Worm (Caenorhabditis elegans) whole organism, mixed stage, embryonic: ENCODE results near the gene bcmo-1.

ENCODE experiments used
- bed-3 ChIP-seq: fragments of 200-800 bp; sonication (Bioruptor generic); optimal IDR thresholded peaks from 3 replicates; lab custom pipeline; 2018; ENCODE audit warnings: mild to moderate bottlenecking, missing genetic modification characterization, moderate library complexity, missing compliant biosample characterization
- blmp-1 ChIP-seq: fragments of 150-350 bp; optimal IDR thresholded peaks from 2 replicates; lab custom pipeline; 2014; ENCODE audit warnings: missing biosample characterization, missing genetic modification characterization
- ceh-39 ChIP-seq: fragments of 150-350 bp; optimal IDR thresholded peaks from 2 replicates; lab custom pipeline; 2014; ENCODE audit warnings: missing biosample characterization, missing genetic modification characterization
- ceh-83 ChIP-seq: fragments of 200-800 bp; sonication (Bioruptor generic); optimal IDR thresholded peaks from 2 replicates; lab custom pipeline; 2018; ENCODE audit warnings: mild to moderate bottlenecking, missing genetic modification characterization, missing compliant biosample characterization
- ces-1 ChIP-seq: fragments of 150-350 bp; optimal IDR thresholded peaks from 2 replicates; lab custom pipeline; 2014; ENCODE audit warnings: missing biosample characterization, missing genetic modification reagents, missing genetic modification characterization
- cnd-1 ChIP-seq: fragments of 200-800 bp; sonication (Bioruptor generic); optimal IDR thresholded peaks from 2 replicates; lab custom pipeline; 2018; ENCODE audit warnings: mild to moderate bottlenecking, missing genetic modification characterization, missing compliant biosample characterization
- elt-1 ChIP-seq: sonication (generic microtip); optimal IDR thresholded peaks from 2 replicates; lab custom pipeline; 2017; ENCODE audit warnings: missing genetic modification characterization, mild to moderate bottlenecking, missing compliant biosample characterization, antibody characterized with exemption, moderate library complexity, borderline replicate concordance; ENCODE audit not compliant: insufficient read depth
- elt-3 ChIP-seq: fragments of 150-350 bp; optimal IDR thresholded peaks from 2 replicates; lab custom pipeline; 2014; ENCODE audit warnings: missing biosample characterization, missing genetic modification characterization
- ham-2 ChIP-seq: fragments of 200-800 bp; sonication (Bioruptor generic); optimal IDR thresholded peaks from 2 replicates; lab custom pipeline; 2018; ENCODE audit warnings: mild to moderate bottlenecking, missing genetic modification characterization, missing compliant biosample characterization
- hlh-1 ChIP-seq: fragments of 150-350 bp; optimal IDR thresholded peaks from 2 replicates; lab custom pipeline; 2014; ENCODE audit warnings: missing biosample characterization, missing genetic modification reagents, missing genetic modification characterization
- lin-13 ChIP-seq: fragments of 150-350 bp; optimal IDR thresholded peaks from 2 replicates; lab custom pipeline; 2014; ENCODE audit warnings: missing biosample characterization, missing genetic modification characterization
- lin-32 ChIP-seq: fragments of 200-800 bp; sonication (Bioruptor generic); optimal IDR thresholded peaks from 2 replicates; lab custom pipeline; 2018; ENCODE audit warnings: mild to moderate bottlenecking, missing genetic modification characterization, missing compliant biosample characterization
- lsy-2 ChIP-seq: fragments of 150-350 bp; optimal IDR thresholded peaks from 2 replicates; lab custom pipeline; 2014; ENCODE audit warnings: missing biosample characterization, missing genetic modification characterization
- mep-1 ChIP-seq: fragments of 150-350 bp; optimal IDR thresholded peaks from 2 replicates; lab custom pipeline; 2017; ENCODE audit warnings: missing biosample characterization, missing genetic modification reagents, missing genetic modification characterization, inconsistent platforms
- nhr-12 ChIP-seq: fragments of 150-350 bp; optimal IDR thresholded peaks from 2 replicates; lab custom pipeline; 2014; ENCODE audit warnings: missing biosample characterization, missing genetic modification characterization
- nhr-2 ChIP-seq: fragments of 150-350 bp; optimal IDR thresholded peaks from 2 replicates; lab custom pipeline; 2014; ENCODE audit warnings: missing biosample characterization, missing genetic modification characterization
- nhr-237 ChIP-seq: fragments of 150-350 bp; optimal IDR thresholded peaks from 2 replicates; lab custom pipeline; 2014; ENCODE audit warnings: missing biosample characterization, missing genetic modification characterization
- nhr-28 ChIP-seq: fragments of 150-350 bp; optimal IDR thresholded peaks from 2 replicates; lab custom pipeline; 2014; ENCODE audit warnings: missing biosample characterization, missing genetic modification characterization
- pha-4 ChIP-seq: fragments of 150-350 bp; optimal IDR thresholded peaks from 2 replicates; lab custom pipeline; 2018; ENCODE audit warnings: missing biosample characterization, missing genetic modification reagents, missing genetic modification characterization
- sem-2 ChIP-seq: fragments of 200-800 bp; sonication (Bioruptor generic); optimal IDR thresholded peaks from 2 replicates; lab custom pipeline; 2018; ENCODE audit warnings: mild to moderate bottlenecking, missing genetic modification characterization, missing compliant biosample characterization
- snpc-4 ChIP-seq: fragments of 150-350 bp; optimal IDR thresholded peaks from 2 replicates; lab custom pipeline; 2014; ENCODE audit warnings: missing biosample characterization, missing genetic modification characterization
- sptf-1 ChIP-seq: sonication (generic microtip); optimal IDR thresholded peaks from 2 replicates; lab custom pipeline; 2017; ENCODE audit warnings: mild to moderate bottlenecking, missing genetic modification characterization, moderate library complexity, missing compliant biosample characterization
- unc-120 ChIP-seq: sonication (generic microtip); optimal IDR thresholded peaks from 2 replicates; lab custom pipeline; 2017; ENCODE audit warnings: missing genetic modification characterization, missing compliant biosample characterization; ENCODE audit not compliant: poor library complexity, severe bottlenecking
- unc-39 ChIP-seq: fragments of 150-350 bp; optimal IDR thresholded peaks from 2 replicates; lab custom pipeline; 2014; ENCODE audit warnings: missing biosample characterization, missing genetic modification characterization
- unc-62 ChIP-seq: fragments of 150-350 bp; optimal IDR thresholded peaks from 2 replicates; lab custom pipeline; 2014; ENCODE audit warnings: missing biosample characterization, missing genetic modification reagents, missing genetic modification characterization
- zip-8 ChIP-seq: fragments of 150-350 bp; optimal IDR thresholded peaks from 2 replicates; lab custom pipeline; 2014; ENCODE audit warnings: missing biosample characterization, missing genetic modification characterization
- ztf-11 ChIP-seq: fragments of 150-350 bp; optimal IDR thresholded peaks from 2 replicates; lab custom pipeline; 2014; ENCODE audit warnings: missing biosample characterization, missing genetic modification characterization

Gene bcmo-1

ce11 chrII:12824463-12824862, 6.0 kb upstream of the bcmo-1 start:
- TF ChIP-seq ham-2 (GFP tag; lab: Kevin White, UChicago) = peak; percentile 57
- no peak for TF ChIP-seq ceh-39 (tag; lab: Kevin White, UChicago)
- TF ChIP-seq, all 35 proteins: peak for 1

DNA sequence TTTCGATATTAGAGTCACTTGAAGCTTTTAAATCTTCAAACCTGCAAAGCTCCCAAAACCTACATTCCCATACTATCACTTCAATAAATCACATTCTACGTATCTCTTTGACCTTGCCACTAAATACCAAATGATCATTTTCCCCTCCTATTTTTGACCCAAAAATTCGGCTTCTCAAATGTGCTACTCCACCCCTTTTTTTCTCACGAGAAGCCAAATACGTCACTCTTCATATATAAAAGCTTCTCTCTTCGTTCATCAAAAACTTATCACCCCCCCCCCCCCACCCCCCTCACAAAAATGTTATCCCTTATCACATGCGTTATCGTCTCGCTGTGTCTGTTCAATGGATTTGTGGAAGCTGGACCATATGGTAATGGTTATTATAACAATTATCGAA, 3.7 kb upstream of the bcmo-1 start, which contains the start of gene Y46G5A.38:
Y46G5A.38 (plus strand) TSS at position 301 of the 400 bp plus-strand sequence.
- no peak for TF ChIP-seq bed-3 (GFP tag; lab: Kevin White, UChicago)
- no peak for TF ChIP-seq cnd-1
- TF ChIP-seq hlh-1 (tag; lab: Kevin White, UChicago) = no peak

DNA sequence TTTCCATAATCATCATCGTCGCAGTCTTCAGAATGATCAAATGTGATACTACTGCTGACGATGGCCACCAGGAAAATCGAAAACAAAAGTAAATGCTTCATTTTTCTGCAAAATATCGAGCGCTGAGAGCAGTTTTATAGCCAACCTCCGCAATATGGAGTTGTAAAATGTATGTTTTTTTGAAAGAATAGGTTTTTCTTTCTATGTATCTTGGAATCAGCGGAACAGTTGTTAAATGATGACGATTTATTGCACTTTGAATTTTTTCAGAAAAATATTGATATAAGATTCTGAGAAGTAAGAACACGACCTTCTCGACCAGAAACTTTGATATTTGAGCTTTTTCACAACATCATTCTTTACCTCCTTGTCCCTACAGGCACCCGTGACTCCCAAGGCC, 1.6 kb upstream of the bcmo-1 start, which contains the start of gene Y46G5A.23:
Y46G5A.23 (minus strand) TSS at position 101 of the 400 bp plus-strand sequence.
- no peak for TF ChIP-seq unc-120 (tag; lab: Kevin White, UChicago)

ce11 chrII:12840057-12840456, 9.6 kb downstream of the bcmo-1 start, which contains the start of gene lgc-35:
Gene lgc-35 (minus strand): TSS chrII:12840157.
- TF ChIP-seq lin-32 (GFP tag; lab: Kevin White, UChicago) (no peak), zip-8 (tag; lab: Kevin White, UChicago) (peak; percentile 14)

ce11 chrII:12847736-12848135, 17.3 kb downstream of the bcmo-1 start, which contains the start of gene pes-10:
Gene pes-10 (minus strand): TSS chrII:12847836.
- no peak for TF ChIP-seq bed-3 (GFP tag; lab: Kevin White, UChicago)
- TF ChIP-seq sem-2 (GFP tag; lab: Kevin White, UChicago) = no peak
- no peak for TF ChIP-seq snpc-4 (tag; lab: Kevin White, UChicago)
- TF ChIP-seq nhr-237 = no peak
- no peak for TF ChIP-seq cnd-1
- no peak for TF ChIP-seq unc-39
- TF ChIP-seq ham-2 (GFP tag; lab: Kevin White, UChicago) = no peak
- no peak for TF ChIP-seq ceh-83
- TF ChIP-seq ces-1 = no peak
- no peak for TF ChIP-seq lin-13 (tag; lab: Kevin White, UChicago)
- TF ChIP-seq lsy-2 (tag; lab: Kevin White, UChicago) = no peak

DNA sequence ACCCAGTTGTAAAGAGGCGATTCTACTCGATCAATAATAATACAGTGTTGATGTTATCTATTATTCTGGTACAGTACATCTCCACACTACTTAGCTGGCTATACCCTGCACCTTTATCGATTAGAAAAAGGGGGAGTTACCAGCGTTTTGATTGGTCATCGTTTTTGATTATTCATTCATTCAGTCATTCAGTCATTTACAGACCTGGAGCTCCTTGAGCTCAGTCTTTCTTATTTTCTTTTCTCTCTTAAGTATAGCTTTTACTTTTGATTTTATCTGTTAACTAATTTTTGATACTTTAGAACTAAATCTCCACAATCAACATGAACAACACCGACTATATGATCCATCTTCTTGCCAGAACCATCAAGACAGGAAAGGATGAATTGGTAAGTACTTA, 19.7 kb downstream of the bcmo-1 start, which contains the start of gene Y46G5A.28:
Y46G5A.28 (plus strand) TSS at position 301 of the 400 bp plus-strand sequence.
- TF ChIP-seq mep-1 (no peak), ham-2 (GFP tag; lab: Kevin White, UChicago) (no peak), unc-39 (no peak), lin-13 (tag; lab: Kevin White, UChicago) (no peak), bed-3 (GFP tag; lab: Kevin White, UChicago) (no peak), unc-62 (GFP tag; lab: Kevin White, UChicago) (no peak), pha-4 (tag; lab: Kevin White, UChicago) (no peak), sptf-1 (tag; lab: Kevin White, UChicago) (no peak), hlh-1 (tag; lab: Kevin White, UChicago) (no peak), elt-3 (tag; lab: Kevin White, UChicago) (no peak), nhr-28 (no peak), snpc-4 (tag; lab: Kevin White, UChicago) (no peak), lin-32 (GFP tag; lab: Kevin White, UChicago) (no peak), nhr-2 (tag; lab: Kevin White, UChicago) (no peak)

DNA sequence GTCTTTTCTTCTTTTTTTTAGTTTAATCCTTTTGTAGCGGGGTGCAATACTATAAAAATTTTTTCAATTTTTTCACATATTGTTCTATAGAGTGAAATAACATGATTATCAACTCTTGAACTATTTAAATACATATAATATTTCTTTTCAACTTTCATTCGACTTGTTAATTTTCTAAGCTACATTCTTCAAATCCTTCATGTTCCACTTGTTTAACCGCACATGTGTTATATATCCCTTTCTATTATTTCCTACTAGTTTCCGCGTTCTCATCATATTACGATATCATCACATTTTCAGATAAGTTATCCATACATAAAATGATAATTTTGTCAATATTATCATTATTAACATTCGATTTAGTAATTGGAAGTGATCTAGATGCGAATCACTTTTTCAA, 25.4 kb downstream of the bcmo-1 start, which contains the start of gene Y46G5A.29:
Y46G5A.29 (plus strand) TSS at position 301 of the 400 bp plus-strand sequence.
- no peak for TF ChIP-seq sem-2 (GFP tag; lab: Kevin White, UChicago)
- no peak for TF ChIP-seq hlh-1 (tag; lab: Kevin White, UChicago)
- no peak for TF ChIP-seq blmp-1 (tag; lab: Kevin White, UChicago)
- no peak for TF ChIP-seq nhr-12 (tag; lab: Kevin White, UChicago)
- TF ChIP-seq ceh-39 (tag; lab: Kevin White, UChicago) = no peak
- TF ChIP-seq ztf-11 (tag; lab: Kevin White, UChicago) = no peak
- TF ChIP-seq elt-1 (tag; lab: Kevin White, UChicago) = no peak
- no peak for TF ChIP-seq lsy-2 (tag; lab: Kevin White, UChicago)
